Worm (Caenorhabditis elegans) whole organism, late embryonic: Measurements from ENCODE around the gene ZC443.4.

Experiments
- K02D7.2 ChIP-seq: sonication (generic microtip); optimal IDR thresholded peaks from 2 replicates; lab custom pipeline; 2017; ENCODE audit warnings: mild to moderate bottlenecking, missing genetic modification characterization, missing compliant biosample characterization
- ama-1 ChIP-seq: fragments of 150-350 bp; optimal IDR thresholded peaks from 2 replicates; lab custom pipeline; 2014
- ets-4 ChIP-seq: sonication (generic microtip); optimal IDR thresholded peaks from 2 replicates; lab custom pipeline; 2016; ENCODE audit warnings: missing genetic modification characterization, missing compliant biosample characterization
- hlh-13 ChIP-seq: fragments of 200-800 bp; sonication (Bioruptor generic); optimal IDR thresholded peaks from 2 replicates; lab custom pipeline; 2018; ENCODE audit warnings: mild to moderate bottlenecking, missing genetic modification characterization, missing compliant biosample characterization
- nhr-11 ChIP-seq: fragments of 150-350 bp; optimal IDR thresholded peaks from 2 replicates; lab custom pipeline; 2014; ENCODE audit warnings: missing biosample characterization, missing genetic modification characterization
- nhr-232 ChIP-seq: sonication (generic microtip); optimal IDR thresholded peaks from 2 replicates; lab custom pipeline; 2016; ENCODE audit warnings: missing genetic modification characterization, missing compliant biosample characterization
- pqm-1 ChIP-seq: sonication (generic microtip); optimal IDR thresholded peaks from 2 replicates; lab custom pipeline; 2016; ENCODE audit warnings: missing genetic modification characterization, missing compliant biosample characterization
- pros-1 ChIP-seq: fragments of 150-350 bp; optimal IDR thresholded peaks from 2 replicates; lab custom pipeline; 2014; ENCODE audit warnings: missing biosample characterization, missing genetic modification reagents, missing genetic modification characterization
- ttx-3 ChIP-seq: sonication (generic microtip); optimal IDR thresholded peaks from 2 replicates; lab custom pipeline; 2016; ENCODE audit warnings: missing genetic modification reagents, missing genetic modification characterization, missing compliant biosample characterization
- unc-55 ChIP-seq: sonication (generic microtip); optimal IDR thresholded peaks from 2 replicates; lab custom pipeline; 2017; ENCODE audit warnings: missing biosample characterization, missing genetic modification reagents, missing genetic modification characterization
- ztf-16 ChIP-seq: sonication (generic microtip); optimal IDR thresholded peaks from 2 replicates; lab custom pipeline; 2017; ENCODE audit warnings: missing genetic modification characterization, missing compliant biosample characterization

DNA sequence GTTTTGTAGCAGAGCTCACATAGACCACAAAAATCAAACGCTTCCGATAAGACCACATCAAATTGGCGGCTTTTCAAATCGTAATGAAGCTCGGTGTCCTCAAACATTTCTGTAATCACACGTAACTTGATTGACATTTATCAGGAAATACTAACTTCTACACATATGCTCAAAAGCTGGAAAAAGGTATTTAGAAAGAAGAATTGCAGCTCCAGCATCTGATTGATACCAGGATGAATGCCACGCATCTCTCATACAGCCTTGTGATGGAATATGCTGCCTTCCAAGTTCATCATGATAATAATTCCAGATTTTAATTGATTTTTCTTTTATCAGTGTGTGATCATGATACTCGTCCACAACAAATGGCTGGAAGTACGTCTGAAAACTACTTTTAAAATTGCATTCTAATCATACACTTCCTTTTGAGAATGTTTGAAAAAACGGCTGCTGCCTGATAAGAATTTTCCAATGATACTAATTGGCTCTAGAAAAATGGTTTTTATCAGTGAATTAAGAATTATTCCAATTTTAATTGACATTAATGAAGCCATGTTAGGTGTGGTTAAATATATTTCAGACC, 22.7 kb downstream of the ZC443.4 start:
- TF ChIP-seq nhr-11 (tag; lab: Kevin White, UChicago) (no peak), nhr-232 (tag; lab: Kevin White, UChicago) (no peak), pqm-1 (tag; lab: Kevin White, UChicago) (no peak), K02D7.2 (tag; lab: Kevin White, UChicago) (no peak), ets-4 (no peak), pros-1 (tag; lab: Kevin White, UChicago) (no peak), hlh-13 (GFP tag; lab: Kevin White, UChicago) (no peak), ztf-16 (tag; lab: Kevin White, UChicago) (no peak), ttx-3 (tag; lab: Kevin White, UChicago) (no peak), ama-1 (lab: Kevin White, UChicago) (no peak), unc-55 (GFP tag; lab: Kevin White, UChicago) (no peak)
